Fruit fly (Drosophila melanogaster): ENCODE results near the gene Ythdc1.

- TF ChIP-seq CG12768 (GFP tag; optimal IDR thresholded peaks at IDR 0.05) (no peak), kay (GFP tag; ENCODE audit: borderline replicate concordance) (peak; percentile 35)
These were observed 45.6 kb upstream of the Ythdc1 start for dm6 chr3L:3419369-3420232.

Measured in whole organism, adult.